Fruit fly (Drosophila melanogaster): ENCODE results near the gene CG10853.

Gene CG10853

DNA sequence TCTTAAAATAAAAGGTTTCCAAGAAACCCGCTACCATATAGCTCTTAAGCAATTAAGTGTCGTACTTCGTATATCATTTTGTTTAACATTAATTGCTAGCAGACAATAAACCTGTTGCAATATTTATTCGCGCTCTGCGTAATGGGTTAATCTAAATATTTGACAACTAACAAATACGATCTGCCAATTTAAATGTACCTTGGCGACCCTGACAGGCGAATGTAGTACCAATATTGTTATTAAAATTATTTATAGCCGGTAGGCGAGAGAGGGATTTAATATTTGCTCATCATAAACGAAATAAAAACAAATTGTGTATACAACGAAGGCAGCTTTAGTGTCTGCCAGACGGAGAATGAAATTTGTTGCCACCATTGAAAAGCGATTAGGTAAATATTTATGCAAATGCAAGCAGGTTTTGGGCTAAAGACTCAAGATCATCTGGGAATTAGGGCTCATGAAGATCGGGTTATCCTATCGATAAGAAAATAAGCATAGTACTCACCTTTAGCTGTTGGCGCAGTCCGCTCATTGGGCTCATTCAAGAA, 14.9 kb upstream of the CG10853 start:
- TF ChIP-seq EcR (GFP tag; optimal IDR thresholded peaks at IDR 0.05): no peak
- no peak for TF ChIP-seq gl (tag; optimal IDR thresholded peaks at IDR 0.05)
- no peak for TF ChIP-seq CG32121 (GFP tag; IDR thresholded peaks at IDR 0.05)
- TF ChIP-seq Pif1B (GFP tag; optimal IDR thresholded peaks at IDR 0.05): no peak
- no peak for TF ChIP-seq D1 (tag; optimal IDR thresholded peaks at IDR 0.05)
- TF ChIP-seq CG17806 (tag; optimal IDR thresholded peaks at IDR 0.05): no peak

dm6 chr3L:3933599-3933998, 14.1 kb upstream of the CG10853 start:
- TF ChIP-seq CG34367 (tag; optimal IDR thresholded peaks at IDR 0.05) (no peak), CG8159 (tag; optimal IDR thresholded peaks at IDR 0.05) (no peak), CG4496 (GFP tag; IDR thresholded peaks at IDR 0.05) (peak; percentile 66; the same call in 2 of the 3 replicates), CG32121 (GFP tag; IDR thresholded peaks at IDR 0.05) (peak; percentile 53), CG12605 (GFP tag; IDR thresholded peaks at IDR 0.05) (peak; percentile 88), Ets98B (GFP tag; IDR thresholded peaks at IDR 0.05) (peak; percentile 76), fd96Ca (GFP tag; IDR thresholded peaks at IDR 0.05) (peak; percentile 58; the same call in 2 of the 3 replicates), CG14655 (GFP tag; optimal IDR thresholded peaks at IDR 0.05) (peak; percentile 9), Pif1A (GFP tag; optimal IDR thresholded peaks at IDR 0.05) (peak; percentile 52)

- TF ChIP-seq Ets98B (GFP tag; IDR thresholded peaks at IDR 0.05): no peak
- peak; percentile 3 for TF ChIP-seq Snoo (tag; optimal IDR thresholded peaks at IDR 0.05)
- TF ChIP-seq CG14655 (GFP tag; optimal IDR thresholded peaks at IDR 0.05): peak; percentile 31
- no peak for TF ChIP-seq CG34367 (tag; optimal IDR thresholded peaks at IDR 0.05)
- TF ChIP-seq Pif1A (GFP tag; optimal IDR thresholded peaks at IDR 0.05): no peak
- no peak for TF ChIP-seq CG13204 (GFP tag; optimal IDR thresholded peaks at IDR 0.05)
Measured at dm6 chr3L:3934110-3934509, 13.6 kb upstream of the CG10853 start.

DNA sequence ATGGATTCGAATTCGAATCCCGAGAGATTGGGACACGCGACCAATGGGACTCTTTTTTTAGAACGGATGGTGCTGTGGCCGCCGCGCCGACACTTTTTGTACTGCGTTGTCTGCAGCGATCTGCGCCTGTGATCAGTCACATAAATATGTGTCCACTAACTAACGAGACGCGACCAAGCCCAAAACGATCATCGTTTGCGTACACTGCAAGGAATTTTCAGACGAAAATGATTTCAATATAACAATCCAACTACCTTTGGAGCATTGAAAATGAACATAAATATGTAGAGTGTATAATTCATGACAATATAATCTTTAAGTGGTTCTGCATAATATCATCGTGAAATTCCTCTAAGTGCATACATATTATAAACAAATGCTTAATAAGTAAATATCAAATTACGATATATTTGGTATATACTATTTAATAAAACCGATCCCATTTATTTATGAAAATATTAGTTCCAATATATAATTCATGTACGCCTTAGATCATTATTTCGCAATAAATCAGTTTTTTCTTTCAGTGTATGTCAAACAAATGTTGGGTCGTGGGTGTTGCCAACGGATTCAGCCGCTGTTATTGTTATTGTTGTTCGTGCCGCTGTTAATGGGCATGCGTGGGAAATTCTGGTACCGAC, 12.0 kb upstream of the CG10853 start, which contains the start of gene Eip63F-1:
Gene Eip63F-1, minus strand, starts transcription at position 51 of the 641 bp plus-strand sequence.
- TF ChIP-seq CG12605 (GFP tag; IDR thresholded peaks at IDR 0.05): no peak; the same call in 1 of the 2 replicates
- peak; percentile 57 for TF ChIP-seq CG8301 (tag; optimal IDR thresholded peaks at IDR 0.05)
- peak; percentile 55 for TF ChIP-seq CG32121 (GFP tag; IDR thresholded peaks at IDR 0.05)
- peak; percentile 45; the same call in 1 of the 2 replicates for TF ChIP-seq Ets98B (GFP tag; IDR thresholded peaks at IDR 0.05)

DNA sequence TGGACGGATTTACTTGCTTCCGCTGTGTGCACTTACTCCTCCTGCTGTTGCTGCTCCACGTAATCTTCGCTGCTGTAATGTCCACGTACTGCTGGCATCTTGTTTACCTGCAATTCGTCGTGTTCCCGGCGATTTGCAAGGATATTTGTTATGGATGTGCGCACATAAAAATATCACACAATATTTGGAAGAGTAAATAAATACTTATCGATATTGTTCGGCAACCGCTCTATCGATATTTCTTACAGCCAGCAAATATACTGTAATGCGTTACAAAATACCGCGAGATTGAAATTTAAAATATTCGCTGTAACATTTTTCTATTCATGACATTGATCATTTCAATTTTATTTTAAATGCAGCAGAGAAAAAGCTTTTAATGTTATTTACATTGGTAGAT, 9.9 kb upstream of the CG10853 start, which contains the start of gene CG10866:
Gene CG10866, minus strand, starts transcription at position 187 of the 400 bp plus-strand sequence.
- TF ChIP-seq CG14655 (GFP tag; optimal IDR thresholded peaks at IDR 0.05): no peak
- no peak for TF ChIP-seq Pif1A (GFP tag; optimal IDR thresholded peaks at IDR 0.05)
- TF ChIP-seq D1 (tag; optimal IDR thresholded peaks at IDR 0.05): no peak
- no peak for TF ChIP-seq gl (tag; optimal IDR thresholded peaks at IDR 0.05)
- TF ChIP-seq EcR (GFP tag; optimal IDR thresholded peaks at IDR 0.05): no peak
- no peak for TF ChIP-seq CG32121 (GFP tag; IDR thresholded peaks at IDR 0.05)
- TF ChIP-seq CG9948 (tag; optimal IDR thresholded peaks at IDR 0.05): no peak
- no peak for TF ChIP-seq Snoo (tag; optimal IDR thresholded peaks at IDR 0.05)
- no peak for TF ChIP-seq rn (GFP tag; IDR thresholded peaks at IDR 0.05)
- TF ChIP-seq Ets98B (GFP tag; IDR thresholded peaks at IDR 0.05): no peak
- TF ChIP-seq CG10348 (GFP tag; IDR thresholded peaks at IDR 0.05): no peak

- TF ChIP-seq CG32121 (GFP tag; IDR thresholded peaks at IDR 0.05) (peak; percentile 52), rn (GFP tag; IDR thresholded peaks at IDR 0.05) (no peak), CG12605 (GFP tag; IDR thresholded peaks at IDR 0.05) (peak; percentile 55), CG4496 (GFP tag; IDR thresholded peaks at IDR 0.05) (peak; percentile 80), CG9948 (tag; optimal IDR thresholded peaks at IDR 0.05) (no peak), Pif1A (GFP tag; optimal IDR thresholded peaks at IDR 0.05) (no peak), CG17806 (tag; optimal IDR thresholded peaks at IDR 0.05) (no peak), CG10348 (GFP tag; IDR thresholded peaks at IDR 0.05) (no peak), Ets98B (GFP tag; IDR thresholded peaks at IDR 0.05) (peak; percentile 21; the same call in 1 of the 2 replicates), Snoo (tag; optimal IDR thresholded peaks at IDR 0.05) (no peak), EcR (GFP tag; optimal IDR thresholded peaks at IDR 0.05) (no peak)
Measured at dm6 chr3L:3940075-3940819, 7.4 kb upstream of the CG10853 start, which contains the start of gene CG12766. TSS of gene CG12766 (minus strand) at chr3L:3940125.
